Fruit fly (Drosophila melanogaster) whole organism, embryonic: ENCODE measurements around the gene Dis3l2.

Experiments used
- Ada2b ChIP-seq: fragments of 200-800 bp; sonication (Bioruptor generic); IDR thresholded peaks from 2 replicates; pipeline ENCODE4 v1.3.6; 2022; ENCODE audit warnings: missing biosample characterization, missing genetic modification characterization
- Adf1 ChIP-seq: fragments of 200-800 bp; sonication (Bioruptor generic); IDR thresholded peaks from 2 replicates; pipeline ENCODE4 v1.3.6; 2022; ENCODE audit warnings: missing biosample characterization, missing genetic modification characterization
- CG12219 ChIP-seq: fragments of 200-800 bp; sonication (Bioruptor generic); optimal IDR thresholded peaks from 3 replicates; lab custom pipeline; 2018; ENCODE audit warnings: missing biosample characterization, mild to moderate bottlenecking, missing genetic modification characterization
- CG17361 ChIP-seq: fragments of 200-800 bp; sonication (Bioruptor generic); IDR thresholded peaks from 3 replicates; pipeline ENCODE4 v1.3.6; 2022; ENCODE audit warnings: missing biosample characterization, missing genetic modification characterization
- CG2199 ChIP-seq: fragments of 200-800 bp; sonication (Bioruptor generic); IDR thresholded peaks from 3 replicates; pipeline ENCODE4 v1.3.6; 2022; ENCODE audit warnings: missing biosample characterization, missing genetic modification characterization
- CG30020 ChIP-seq: fragments of 200-800 bp; optimal IDR thresholded peaks from 2 replicates; lab custom pipeline; 2019; ENCODE audit warnings: missing biosample characterization, mild to moderate bottlenecking, missing genetic modification characterization, moderate library complexity
- CG30431 ChIP-seq: fragments of 200-800 bp; sonication (Bioruptor generic); optimal IDR thresholded peaks from 2 replicates; lab custom pipeline; 2017; ENCODE audit warnings: missing biosample characterization, missing genetic modification characterization
- CG31224 ChIP-seq: fragments of 200-800 bp; sonication (Bioruptor generic); IDR thresholded peaks from 2 replicates; pipeline ENCODE4 v1.3.6; 2022; ENCODE audit warnings: missing biosample characterization, missing genetic modification characterization
- CG31388 ChIP-seq: fragments of 200-800 bp; sonication (Bioruptor generic); optimal IDR thresholded peaks from 2 replicates; lab custom pipeline; 2016; ENCODE audit warnings: missing biosample characterization, missing genetic modification characterization
- CG3163 ChIP-seq: fragments of 200-800 bp; sonication (Bioruptor generic); optimal IDR thresholded peaks from 3 replicates; lab custom pipeline; 2016; ENCODE audit warnings: missing biosample characterization, missing genetic modification characterization
- CG32772 ChIP-seq: fragments of 200-800 bp; sonication (Bioruptor generic); IDR thresholded peaks from 2 replicates; pipeline ENCODE4 v1.3.6; 2022; ENCODE audit warnings: missing biosample characterization, missing genetic modification characterization
- CG3847 ChIP-seq: fragments of 200-800 bp; sonication (Bioruptor generic); IDR thresholded peaks from 2 replicates; pipeline ENCODE4 v1.3.6; 2022; ENCODE audit warnings: missing biosample characterization, missing genetic modification characterization
- CG3995 ChIP-seq: fragments of 200-800 bp; sonication (Bioruptor generic); optimal IDR thresholded peaks from 3 replicates; lab custom pipeline; 2016; ENCODE audit warnings: missing biosample characterization, missing genetic modification characterization
- CG42726 ChIP-seq: fragments of 200-800 bp; sonication (Bioruptor generic); IDR thresholded peaks from 2 replicates; pipeline ENCODE4 v1.3.6; 2022; ENCODE audit warnings: missing biosample characterization, missing genetic modification characterization; ENCODE audit not compliant: partially characterized antibody
- CG4404 ChIP-seq: fragments of 200-800 bp; sonication (Bioruptor generic); IDR thresholded peaks from 2 replicates; pipeline ENCODE4 v1.3.6; 2022; ENCODE audit warnings: missing biosample characterization, missing genetic modification characterization
- CG8089 ChIP-seq: fragments of 200-800 bp; sonication (Bioruptor generic); optimal IDR thresholded peaks from 3 replicates; lab custom pipeline; 2016; ENCODE audit warnings: missing biosample characterization, missing genetic modification characterization
- CG8944 ChIP-seq: fragments of 200-800 bp; sonication (Bioruptor generic); optimal IDR thresholded peaks from 3 replicates; lab custom pipeline; 2016; ENCODE audit warnings: missing biosample characterization, missing genetic modification characterization
- CG9437 ChIP-seq: fragments of 200-800 bp; sonication (Bioruptor generic); optimal IDR thresholded peaks from 2 replicates; lab custom pipeline; 2018; ENCODE audit warnings: missing biosample characterization, mild to moderate bottlenecking, missing genetic modification characterization
- CTCF ChIP-seq: fragments of 200-800 bp; sonication (Bioruptor generic); optimal IDR thresholded peaks from 2 replicates; lab custom pipeline; 2017; ENCODE audit warnings: missing biosample characterization, mild to moderate bottlenecking, missing genetic modification characterization, moderate library complexity
- CoRest ChIP-seq: fragments of 200-800 bp; sonication (Bioruptor generic); optimal IDR thresholded peaks from 3 replicates; lab custom pipeline; 2018; ENCODE audit warnings: missing biosample characterization, mild to moderate bottlenecking, missing genetic modification characterization, moderate library complexity
- Deaf1 ChIP-seq: fragments of 200-800 bp; optimal IDR thresholded peaks from 3 replicates; lab custom pipeline; 2019; ENCODE audit warnings: missing biosample characterization, mild to moderate bottlenecking, missing genetic modification characterization, moderate library complexity
- Hand ChIP-seq: fragments of 200-800 bp; sonication (Bioruptor generic); optimal IDR thresholded peaks from 2 replicates; lab custom pipeline; 2017; ENCODE audit warnings: mild to moderate bottlenecking, missing biosample characterization, missing genetic modification reagents, missing genetic modification characterization
- Neu2 ChIP-seq: fragments of 200-800 bp; sonication (Bioruptor generic); optimal IDR thresholded peaks from 3 replicates; lab custom pipeline; 2016; ENCODE audit warnings: missing biosample characterization, missing genetic modification characterization, borderline replicate concordance
- Nf-YA ChIP-seq: fragments of 200-800 bp; sonication (Bioruptor generic); IDR thresholded peaks from 2 replicates; pipeline ENCODE4 v1.3.6; 2022; ENCODE audit warnings: missing biosample characterization, missing genetic modification characterization
- Scr ChIP-seq: fragments of 200-800 bp; sonication (Bioruptor generic); IDR thresholded peaks from 2 replicates; pipeline ENCODE4 v1.3.6; 2022; ENCODE audit warnings: missing biosample characterization, missing genetic modification characterization; ENCODE audit not compliant: partially characterized antibody
- Sox102F ChIP-seq: fragments of 200-800 bp; sonication (Bioruptor generic); optimal IDR thresholded peaks from 2 replicates; lab custom pipeline; 2018; ENCODE audit warnings: missing biosample characterization, mild to moderate bottlenecking, missing genetic modification characterization, moderate library complexity
- Stat92E ChIP-seq, 3 experiments: fragments of >200 bp in 2 of 3; fragments of 200-800 bp in 1 of 3; sonication (Bioruptor generic) in 1 of 3; optimal IDR thresholded peaks; 2 replicates each; lab custom pipeline; 2017 to 2019; ENCODE audit warnings: missing biosample characterization in 3 of 3, missing genetic modification characterization in 3 of 3, mild to moderate bottlenecking in 1 of 3, moderate library complexity in 1 of 3
- YL-1 ChIP-seq: fragments of 200-800 bp; sonication (Bioruptor generic); optimal IDR thresholded peaks from 3 replicates; lab custom pipeline; 2017; ENCODE audit warnings: missing biosample characterization, mild to moderate bottlenecking, missing genetic modification characterization
- al ChIP-seq: fragments of 200-800 bp; sonication (Bioruptor generic); IDR thresholded peaks from 2 replicates; pipeline ENCODE4 v1.3.6; 2022; ENCODE audit warnings: missing biosample characterization, missing genetic modification characterization
- ato ChIP-seq: fragments of 200-800 bp; sonication (Bioruptor generic); IDR thresholded peaks from 2 replicates; pipeline ENCODE4 v1.3.6; 2022; ENCODE audit warnings: missing biosample characterization, missing genetic modification characterization; ENCODE audit not compliant: partially characterized antibody
- btn ChIP-seq: fragments of 200-800 bp; sonication (Bioruptor generic); optimal IDR thresholded peaks from 2 replicates; lab custom pipeline; 2016; ENCODE audit warnings: missing biosample characterization, missing genetic modification characterization
- dati ChIP-seq: fragments of 200-800 bp; sonication (Bioruptor generic); IDR thresholded peaks from 2 replicates; pipeline ENCODE4 v1.3.6; 2022; ENCODE audit warnings: missing biosample characterization, missing genetic modification characterization
- dysf ChIP-seq: fragments of 200-800 bp; sonication (Bioruptor generic); IDR thresholded peaks from 3 replicates; pipeline ENCODE4 v1.3.6; 2022; ENCODE audit warnings: missing biosample characterization, missing genetic modification characterization
- gro ChIP-seq: fragments of 200-800 bp; sonication (Bioruptor generic); optimal IDR thresholded peaks from 2 replicates; lab custom pipeline; 2016; ENCODE audit warnings: missing biosample characterization, missing genetic modification characterization
- gsb ChIP-seq: fragments of 200-800 bp; sonication (Bioruptor generic); IDR thresholded peaks from 2 replicates; pipeline ENCODE4 v1.3.6; 2022; ENCODE audit warnings: missing biosample characterization, missing genetic modification characterization
- gsb-n ChIP-seq: fragments of 200-800 bp; sonication (Bioruptor generic); optimal IDR thresholded peaks from 3 replicates; lab custom pipeline; 2018; ENCODE audit warnings: missing biosample characterization, mild to moderate bottlenecking, missing genetic modification characterization
- her ChIP-seq: fragments of 200-800 bp; sonication (Bioruptor generic); optimal IDR thresholded peaks from 2 replicates; lab custom pipeline; 2016; ENCODE audit warnings: missing biosample characterization, missing genetic modification characterization
- lola ChIP-seq, 3 experiments: fragments of >200 bp in 2 of 3; fragments of 200-800 bp in 1 of 3; sonication (Bioruptor generic) in 1 of 3; optimal IDR thresholded peaks; 2 replicates each; lab custom pipeline; 2017 to 2019; ENCODE audit warnings: missing biosample characterization in 3 of 3, missing genetic modification characterization in 3 of 3, mild to moderate bottlenecking in 1 of 3, moderate library complexity in 1 of 3
- nerfin-2 ChIP-seq: fragments of 200-800 bp; sonication (Bioruptor generic); IDR thresholded peaks from 2 replicates; pipeline ENCODE4 v1.3.6; 2022; ENCODE audit warnings: missing biosample characterization, missing genetic modification characterization; ENCODE audit not compliant: partially characterized antibody
- p53 ChIP-seq: fragments of 200-800 bp; sonication (Bioruptor generic); optimal IDR thresholded peaks from 2 replicates; lab custom pipeline; 2016; ENCODE audit warnings: missing biosample characterization, missing genetic modification characterization
- salm ChIP-seq: fragments of 200-800 bp; sonication (Bioruptor generic); optimal IDR thresholded peaks from 2 replicates; lab custom pipeline; 2018; ENCODE audit warnings: missing biosample characterization, mild to moderate bottlenecking, missing genetic modification characterization
- so ChIP-seq: fragments of 200-800 bp; sonication (Bioruptor generic); IDR thresholded peaks from 3 replicates; pipeline ENCODE4 v1.3.6; 2022; ENCODE audit warnings: missing biosample characterization, missing genetic modification characterization
- tin ChIP-seq: fragments of 200-800 bp; sonication (Bioruptor generic); optimal IDR thresholded peaks from 3 replicates; lab custom pipeline; 2016; ENCODE audit warnings: missing biosample characterization, missing genetic modification characterization
- tll ChIP-seq, 2 experiments: fragments of 200-800 bp in 1 of 2; fragments of >200 bp in 1 of 2; sonication (Bioruptor generic) in 1 of 2; optimal IDR thresholded peaks; 2 replicates each; lab custom pipeline; 2017 to 2019; ENCODE audit warnings: missing biosample characterization in 2 of 2, missing genetic modification characterization in 2 of 2, mild to moderate bottlenecking in 1 of 2, moderate library complexity in 1 of 2
- tna ChIP-seq: fragments of 200-800 bp; sonication (Bioruptor generic); IDR thresholded peaks from 2 replicates; pipeline ENCODE4 v1.3.6; 2022; ENCODE audit warnings: missing biosample characterization, missing genetic modification characterization; ENCODE audit not compliant: partially characterized antibody
- trem ChIP-seq: fragments of 200-800 bp; optimal IDR thresholded peaks from 3 replicates; lab custom pipeline; 2019; ENCODE audit warnings: missing biosample characterization, mild to moderate bottlenecking, missing genetic modification characterization, moderate library complexity
- tup ChIP-seq: fragments of 200-800 bp; sonication (Bioruptor generic); optimal IDR thresholded peaks from 2 replicates; lab custom pipeline; 2016; ENCODE audit warnings: missing biosample characterization, mild to moderate bottlenecking, missing genetic modification characterization, moderate library complexity
- vfl ChIP-seq: fragments of 200-800 bp; sonication (Bioruptor generic); optimal IDR thresholded peaks from 2 replicates; lab custom pipeline; 2016; ENCODE audit warnings: missing biosample characterization, missing genetic modification characterization
- vvl ChIP-seq: fragments of 200-800 bp; sonication (Bioruptor generic); IDR thresholded peaks from 2 replicates; pipeline ENCODE4 v1.3.6; 2022; ENCODE audit warnings: missing biosample characterization, missing genetic modification characterization
- zen ChIP-seq: fragments of 200-800 bp; sonication (Bioruptor generic); optimal IDR thresholded peaks from 3 replicates; lab custom pipeline; 2018; ENCODE audit warnings: missing biosample characterization, mild to moderate bottlenecking, missing genetic modification characterization, moderate library complexity

Gene Dis3l2

DNA sequence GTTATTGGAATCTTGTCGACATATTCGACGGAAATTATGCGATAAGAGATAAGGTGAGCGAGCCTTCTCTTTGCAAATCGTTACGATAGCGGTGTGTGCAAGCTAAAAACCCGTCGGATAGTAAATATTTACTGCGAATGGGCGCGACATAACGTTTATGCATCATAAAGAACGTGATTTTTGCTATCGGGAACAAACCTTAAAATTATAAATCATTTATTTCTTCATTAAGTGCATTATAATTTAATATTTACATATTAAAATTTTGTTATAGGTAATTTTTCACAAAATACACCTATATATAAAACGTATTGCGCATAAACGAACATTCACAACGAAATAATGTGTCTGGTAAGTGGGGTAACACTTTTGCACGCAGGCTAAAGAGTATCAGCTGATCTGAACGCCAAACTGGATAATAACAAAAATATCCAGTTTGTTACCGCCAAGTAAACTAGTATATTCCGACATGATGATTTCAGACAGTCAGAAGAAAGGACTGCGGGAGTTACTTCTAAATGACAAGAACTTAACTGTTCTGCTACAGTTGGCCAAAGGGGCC is 6.7 kb upstream of the Dis3l2 start, which contains the start of the genes Gk1 and CG13876 (continued):
- TF ChIP-seq tup (peak; percentile 73), CG3995 (GFP tag; lab: Kevin White, UChicago) (peak; percentile 79), lola (GFP tag; optimal IDR thresholded peaks at IDR 0.05; lab: Kevin White, UChicago) (peak in 1 of 3 experiments; percentile 94), ato (GFP tag; lab: Robert Waterston, UW) (no peak), Ada2b (GFP tag; lab: Robert Waterston, UW) (peak; percentile 94), Scr (no peak), CoRest (tag; lab: Kevin White, UChicago) (peak; percentile 97), CG31224 (GFP tag; lab: Robert Waterston, UW) (peak; percentile 88), Sox102F (GFP tag; lab: Kevin White, UChicago) (peak; percentile 97), CG42726 (no peak), zen (peak; percentile 97), gsb-n (peak; percentile 96), CG30020 (peak; percentile 85), dati (GFP tag; lab: Robert Waterston, UW) (peak; percentile 57; the same call in 1 of the 2 replicates), CTCF (peak; percentile 25), Hand (GFP tag; lab: Kevin White, UChicago) (peak; percentile 96), dysf (peak; percentile 95), CG9437 (GFP tag; lab: Kevin White, UChicago) (peak; percentile 93), trem (tag; lab: Kevin White, UChicago) (peak; percentile 93), Neu2 (no peak), p53 (no peak), CG12219 (GFP tag; lab: Kevin White, UChicago) (peak; percentile 91), CG31388 (GFP tag; lab: Kevin White, UChicago) (peak; percentile 59), gsb (GFP tag; lab: Robert Waterston, UW) (peak; percentile 84), CG30431 (peak; percentile 83), CG3163 (GFP tag; lab: Kevin White, UChicago) (no peak), al (GFP tag; lab: Robert Waterston, UW) (peak; percentile 89), CG4404 (GFP tag; lab: Robert Waterston, UW) (peak; percentile 65), gro (peak; percentile 51), Adf1 (GFP tag; lab: Robert Waterston, UW) (peak; percentile 83), tna (GFP tag; lab: Robert Waterston, UW) (no peak), salm (tag; lab: Kevin White, UChicago) (peak; percentile 96), nerfin-2 (GFP tag; lab: Robert Waterston, UW) (no peak), Nf-YA (peak; percentile 89), CG8089 (peak; percentile 3), CG2199 (GFP tag; lab: Robert Waterston, UW) (peak; percentile 94), CG17361 (GFP tag; lab: Robert Waterston, UW) (peak; percentile 96), Stat92E (GFP tag; optimal IDR thresholded peaks at IDR 0.05; lab: Kevin White, UChicago) (peak in 1 of 3 experiments; percentile 70), CG32772 (peak; percentile 84), vfl (GFP tag; lab: Kevin White, UChicago) (peak; percentile 70), her (peak; percentile 47), tin (peak; percentile 86), Deaf1 (tag; lab: Kevin White, UChicago) (peak; percentile 85), CG3847 (peak; percentile 94), so (GFP tag; lab: Robert Waterston, UW) (peak; percentile 95), tll (GFP tag; optimal IDR thresholded peaks at IDR 0.05; lab: Kevin White, UChicago) (peak in 1 of 2 experiments; percentile 62), btn (GFP tag; lab: Kevin White, UChicago) (no peak), vvl (GFP tag; lab: Robert Waterston, UW) (peak; percentile 98), CG8944 (peak; percentile 17), YL-1 (GFP tag; lab: Kevin White, UChicago) (peak; percentile 91)
